Fruit fly (Drosophila melanogaster): ENCODE results near the gene CG18746.

The CG18746 gene

dm6 chr3R:7790087-7790486, at the start of gene CG18746:
CG18746 (minus strand) TSS chr3R:7790187.
- TF ChIP-seq CG17801 (GFP tag; optimal IDR thresholded peaks at IDR 0.05; ENCODE audit: partially characterized antibody) = no peak

DNA sequence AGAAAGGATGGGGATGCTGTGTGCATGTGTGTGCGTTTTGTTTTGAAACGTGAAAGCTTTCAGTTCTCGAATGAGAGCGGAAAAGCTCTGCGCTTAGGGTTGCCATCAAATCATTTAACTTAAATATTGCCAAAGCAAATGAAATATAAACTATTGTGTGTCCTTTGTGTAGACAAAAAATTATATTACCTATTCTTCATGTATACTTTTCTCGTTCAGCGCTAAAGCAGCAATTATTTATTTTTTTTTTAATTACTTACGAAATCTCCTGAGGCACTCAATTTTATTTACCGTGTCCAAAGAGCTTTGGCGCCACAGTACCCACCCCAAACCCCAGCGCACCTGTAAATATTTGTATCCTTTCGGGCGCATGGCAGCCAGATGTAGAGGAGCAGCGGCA, 31.6 kb upstream of the CG18746 start:
- no peak for TF ChIP-seq CG17801 (GFP tag; optimal IDR thresholded peaks at IDR 0.05; ENCODE audit: partially characterized antibody)

dm6 chr3R:7813981-7814529, 24.1 kb upstream of the CG18746 start, which contains the start of gene CG34384:
CG34384 (plus strand) TSS chr3R:7814361.
- no peak for TF ChIP-seq CG17801 (GFP tag; optimal IDR thresholded peaks at IDR 0.05; ENCODE audit: partially characterized antibody)

- TF ChIP-seq CG17801 (GFP tag; optimal IDR thresholded peaks at IDR 0.05; ENCODE audit: partially characterized antibody) = no peak
Observed at dm6 chr3R:7813518-7813917, 23.5 kb upstream of the CG18746 start.

DNA sequence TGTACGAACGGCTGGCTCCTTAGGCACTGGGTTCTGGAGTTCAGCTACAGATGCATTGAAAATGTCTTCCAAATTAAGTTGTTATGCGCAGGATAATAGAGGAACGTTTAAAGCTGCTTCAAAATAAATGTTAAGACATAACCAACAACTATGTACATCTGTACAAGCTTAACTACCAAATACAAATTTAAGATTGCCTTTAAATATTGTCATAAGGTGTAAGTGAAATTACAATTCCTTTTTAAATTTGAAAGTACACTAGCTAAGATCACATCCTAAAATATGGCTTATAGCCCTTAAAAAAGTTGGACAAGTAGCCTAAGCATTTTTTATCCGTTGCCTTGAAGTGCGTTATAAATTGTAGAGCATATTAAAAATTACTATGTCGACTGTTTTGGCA, 21.5 kb upstream of the CG18746 start, which contains the start of gene CG31473:
Gene CG31473 (plus strand): TSS at position 301 of the 400 bp plus-strand sequence.
- TF ChIP-seq CG17801 (GFP tag; optimal IDR thresholded peaks at IDR 0.05; ENCODE audit: partially characterized antibody) = no peak

DNA sequence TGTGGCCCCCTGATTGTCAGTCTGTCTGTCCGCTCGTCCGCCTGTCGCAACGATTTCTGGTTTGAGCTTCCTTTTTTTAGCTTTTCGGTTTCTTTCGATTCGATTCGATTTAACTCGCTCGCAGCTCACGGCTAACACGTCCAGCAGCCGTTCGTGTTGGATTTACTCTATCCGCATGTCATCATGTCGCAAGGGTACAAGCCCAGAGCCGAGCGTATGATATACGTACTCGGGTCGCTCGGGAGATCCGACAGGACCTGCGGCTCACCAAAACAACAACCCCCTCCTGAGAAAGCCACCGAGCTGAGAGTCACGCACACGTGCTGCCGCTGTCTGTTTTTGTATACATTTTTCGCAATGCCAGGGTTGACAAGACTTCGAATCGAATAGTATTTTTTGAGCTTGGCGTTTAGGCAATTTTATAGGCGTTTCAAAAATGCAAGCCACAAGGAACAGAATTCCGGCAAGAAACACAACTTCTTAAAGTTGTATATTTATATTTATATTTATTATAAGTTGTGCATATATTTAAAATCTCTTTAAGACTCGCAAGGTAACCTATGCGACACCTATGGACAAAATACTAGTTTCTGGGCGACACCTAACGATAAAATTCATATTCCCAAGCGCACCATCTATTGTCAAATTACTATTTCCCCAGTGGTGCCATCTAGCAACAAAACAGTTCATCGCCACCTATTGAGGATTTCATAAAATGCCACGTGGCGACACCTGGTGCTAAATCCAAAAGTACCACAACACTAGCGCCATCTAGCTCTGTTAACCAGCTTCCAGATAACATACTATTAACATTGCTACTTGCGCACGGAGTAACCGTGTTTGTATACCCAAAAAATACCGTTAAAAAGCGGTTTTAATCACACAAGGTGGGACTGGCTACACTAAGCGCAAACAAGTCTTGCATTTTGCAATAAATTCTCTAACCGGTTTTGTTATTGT, 20.0 kb upstream of the CG18746 start, which contains the start of the genes CG2993 and sgll:
Gene CG2993 (minus strand): TSS at position 353 of the 960 bp plus-strand sequence.
Gene sgll (plus strand): TSS at position 871 of the 960 bp plus-strand sequence.
- TF ChIP-seq CG17801 (GFP tag; optimal IDR thresholded peaks at IDR 0.05; ENCODE audit: partially characterized antibody) = peak; percentile 29

dm6 chr3R:7804332-7804731, 14.3 kb upstream of the CG18746 start, which contains the start of gene CG18268:
CG18268 (minus strand) TSS chr3R:7804432.
- TF ChIP-seq CG17801 (GFP tag; optimal IDR thresholded peaks at IDR 0.05; ENCODE audit: partially characterized antibody) = no peak

- no peak for TF ChIP-seq CG17801 (GFP tag; optimal IDR thresholded peaks at IDR 0.05; ENCODE audit: partially characterized antibody)
Observed at dm6 chr3R:7802693-7803092, 12.7 kb upstream of the CG18746 start, which contains the start of gene CG3014. CG3014 (minus strand) TSS chr3R:7802793.

DNA sequence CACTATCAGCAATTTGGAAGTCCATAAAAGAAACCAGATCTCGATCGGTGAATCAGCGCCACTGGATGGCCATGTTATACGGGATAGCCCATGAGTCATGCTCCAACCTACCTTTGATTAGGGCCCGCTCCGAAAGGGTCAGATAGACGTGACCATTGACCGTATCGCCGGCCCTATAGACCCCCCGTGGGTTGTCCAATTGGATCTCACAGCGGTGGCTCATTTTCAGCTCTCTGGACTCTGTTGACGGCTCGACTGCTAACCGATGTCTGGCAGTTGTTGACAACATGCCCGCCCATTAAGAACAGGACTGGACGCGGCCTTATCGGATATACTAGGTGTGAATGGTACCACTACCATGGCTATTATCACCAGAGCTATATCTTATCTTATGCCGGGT, 8.5 kb upstream of the CG18746 start, which contains the start of gene CG18744:
Gene CG18744 (minus strand): TSS at position 247 of the 400 bp plus-strand sequence.
- TF ChIP-seq CG17801 (GFP tag; optimal IDR thresholded peaks at IDR 0.05; ENCODE audit: partially characterized antibody) = no peak

DNA sequence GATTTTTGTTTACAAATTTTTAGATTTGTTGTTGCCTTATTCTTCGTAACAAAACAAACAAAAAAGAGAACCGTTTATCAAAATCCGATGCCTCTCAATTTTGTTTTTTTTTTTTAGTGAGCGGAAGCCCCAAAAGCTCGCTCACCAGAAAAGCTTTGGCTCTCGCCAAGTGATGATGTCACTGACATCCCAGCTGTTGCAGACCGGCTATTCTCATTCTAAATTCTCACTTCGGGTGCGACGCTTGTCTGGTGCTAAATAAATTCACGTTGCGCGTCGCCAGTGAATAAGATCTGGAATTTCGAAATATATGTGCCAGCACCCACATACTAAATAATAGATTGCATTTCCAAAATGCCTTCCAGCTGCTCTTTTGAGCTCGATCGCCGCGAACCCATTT, 3.9 kb upstream of the CG18746 start, which contains the start of gene CG2641:
Gene CG2641 (plus strand): TSS at position 215 of the 400 bp plus-strand sequence.
- peak; percentile 87 for TF ChIP-seq CG17801 (GFP tag; optimal IDR thresholded peaks at IDR 0.05; ENCODE audit: partially characterized antibody)

DNA sequence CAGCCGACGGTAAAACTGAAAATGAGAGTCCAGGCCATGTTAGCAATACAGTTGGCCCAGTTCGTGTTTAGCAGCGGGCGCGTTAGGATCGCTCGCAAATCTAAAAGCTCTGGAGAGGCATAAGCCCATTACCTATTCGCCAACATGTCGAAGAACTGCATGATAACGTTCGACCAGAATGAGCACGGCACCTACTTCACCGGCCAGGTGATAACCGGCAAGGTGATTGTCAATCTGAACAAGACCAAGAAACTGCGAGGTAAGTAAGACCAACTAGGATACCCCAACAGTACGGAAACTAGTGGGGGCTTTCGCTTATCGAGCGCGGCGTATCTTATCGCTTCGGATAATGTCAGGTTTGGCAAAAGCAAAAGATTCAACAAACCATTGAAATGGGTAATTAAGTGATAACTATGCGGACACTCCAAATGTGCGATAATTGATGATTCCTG, 622 bp upstream of the CG18746 start, which contains the start of gene CG10086:
Gene CG10086 (plus strand): TSS at position 51 of the 452 bp plus-strand sequence.
- TF ChIP-seq CG17801 (GFP tag; optimal IDR thresholded peaks at IDR 0.05; ENCODE audit: partially characterized antibody) = no peak

DNA sequence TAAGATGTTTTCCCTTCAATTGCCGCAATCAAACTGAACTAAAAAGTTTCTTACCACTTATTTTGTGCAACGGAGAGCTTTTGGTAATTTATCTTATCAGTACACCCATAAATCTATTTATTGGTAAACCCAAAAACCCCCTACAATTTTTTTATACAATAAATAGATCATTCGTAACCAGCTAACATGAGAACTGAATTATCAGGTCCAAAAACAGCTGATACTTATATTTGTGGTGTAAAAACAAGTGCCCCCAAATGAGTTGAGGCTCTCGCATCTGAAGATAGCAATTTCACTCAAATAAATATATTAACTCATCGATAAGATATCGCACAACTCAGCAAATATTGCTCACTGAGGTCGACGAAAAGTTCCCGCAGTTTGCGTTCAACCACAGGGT, 2.1 kb downstream of the CG18746 start, which contains the start of gene CG18748:
Gene CG18748 (minus strand): TSS at position 25 of the 400 bp plus-strand sequence.
- no peak for TF ChIP-seq CG17801 (GFP tag; optimal IDR thresholded peaks at IDR 0.05; ENCODE audit: partially characterized antibody)

- TF ChIP-seq CG17801 (GFP tag; optimal IDR thresholded peaks at IDR 0.05; ENCODE audit: partially characterized antibody) = no peak
Observed at dm6 chr3R:7785784-7786183, 4.2 kb downstream of the CG18746 start, which contains the start of gene CG18745. CG18745 (minus strand) TSS chr3R:7786119.

- no peak for TF ChIP-seq CG17801 (GFP tag; optimal IDR thresholded peaks at IDR 0.05; ENCODE audit: partially characterized antibody)
Observed at dm6 chr3R:7782933-7783686, 6.9 kb downstream of the CG18746 start, which contains the start of gene CG18747. CG18747 (minus strand) TSS chr3R:7783446.
